Fruit fly (Drosophila melanogaster): ENCODE data around the gene CG2865.

DNA sequence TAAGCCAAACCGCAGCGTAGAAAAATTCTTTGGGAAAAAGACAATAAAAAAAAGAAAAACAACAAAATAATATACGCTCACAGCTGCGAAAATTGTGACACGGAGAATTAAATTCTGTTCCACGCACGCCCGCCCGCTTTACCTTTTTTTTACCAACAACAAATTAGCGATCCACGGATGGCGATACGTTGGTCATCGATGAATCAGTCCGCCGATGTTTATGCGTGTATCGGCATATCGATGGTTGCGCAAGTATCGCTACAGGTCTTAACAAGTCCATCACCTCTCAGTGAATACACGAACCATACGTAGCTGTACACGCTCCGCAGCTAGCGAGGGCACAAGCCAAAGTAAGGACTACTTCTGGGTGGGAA lies 22.7 kb downstream of the CG2865 start, which contains the start of gene CG2924:
- TF ChIP-seq Abd-B (GFP tag; optimal IDR thresholded peaks at IDR 0.05) (no peak), psq (GFP tag; optimal IDR thresholded peaks at IDR 0.05) (peak; percentile 2), sv (GFP tag; optimal IDR thresholded peaks at IDR 0.05) (peak; percentile 59), dl (GFP tag; optimal IDR thresholded peaks at IDR 0.05; ENCODE audit: insufficient read depth in 1 of 2, partially characterized antibody in 2 of 2) (no peak), pan (optimal IDR thresholded peaks at IDR 0.05) (no peak), h (GFP tag; optimal IDR thresholded peaks at IDR 0.05) (peak; percentile 74), CrebA (GFP tag; optimal IDR thresholded peaks at IDR 0.05; ENCODE audit: borderline replicate concordance) (no peak), br (GFP tag; optimal IDR thresholded peaks at IDR 0.05) (peak; percentile 30), Dif (GFP tag; optimal IDR thresholded peaks at IDR 0.05; ENCODE audit: partially characterized antibody) (no peak), fru (GFP tag; optimal IDR thresholded peaks at IDR 0.05) (peak; percentile 58), woc (GFP tag; optimal IDR thresholded peaks at IDR 0.05) (no peak), HLH106 (tag; optimal IDR thresholded peaks at IDR 0.05) (peak; percentile 47)

Data from whole organism, wandering third instar larva.